Fruit fly (Drosophila melanogaster) whole organism, wandering third instar larva: ENCODE data around the gene uncNacbeta.

ENCODE experiments used
- Dfd ChIP-seq: fragments of >200 bp; optimal IDR thresholded peaks from 2 replicates; lab custom pipeline; 2017; ENCODE audit warnings: missing biosample characterization, missing genetic modification characterization
- Rel ChIP-seq, 2 experiments: fragments of 200-800 bp; sonication (Bioruptor generic) in 1 of 2; optimal IDR thresholded peaks; 2 replicates in 1 of 2; 3 replicates in 1 of 2; lab custom pipeline; 2016 to 2019; ENCODE audit warnings: mild to moderate bottlenecking in 2 of 2, missing biosample characterization in 2 of 2, missing genetic modification characterization in 2 of 2, moderate library complexity in 1 of 2
- br ChIP-seq: fragments of 200-800 bp; sonication (Bioruptor generic); optimal IDR thresholded peaks from 2 replicates; lab custom pipeline; 2016; ENCODE audit warnings: missing biosample characterization, missing genetic modification characterization

- TF ChIP-seq Rel (GFP tag; optimal IDR thresholded peaks at IDR 0.05; lab: Kevin White, UChicago) (no peak), Rel (tag; optimal IDR thresholded peaks at IDR 0.05; lab: Kevin White, UChicago) (no peak), Dfd (GFP tag; lab: Kevin White, UChicago) (no peak), br (GFP tag; lab: Kevin White, UChicago) (no peak)
These were observed 3.6 kb downstream of the uncNacbeta start, which contains the start of gene rempA for dm6 chr2L:559770-560567.
